Worm (Caenorhabditis elegans): Measurements from ENCODE around the gene sdz-9.

DNA sequence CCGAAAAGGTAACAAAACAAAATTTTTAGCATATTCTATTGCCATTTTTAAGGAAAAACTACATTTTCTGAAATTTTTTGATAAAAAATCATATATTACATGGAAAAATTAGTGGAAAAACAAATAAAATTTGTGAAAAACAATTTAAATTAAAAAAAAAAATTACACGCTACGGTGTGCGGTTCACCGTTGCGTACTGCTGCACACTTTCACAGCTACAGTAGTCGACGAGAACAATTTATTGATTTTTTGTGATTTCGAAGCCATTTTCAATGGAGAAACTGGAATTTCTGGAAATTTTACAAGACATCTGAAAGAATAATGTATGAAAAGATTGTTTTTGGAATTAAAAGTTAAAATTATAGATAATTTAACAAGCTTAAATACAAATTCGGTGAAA lies 41.6 kb upstream of the sdz-9 start:
- TF ChIP-seq dao-5 (tag; optimal IDR thresholded peaks at IDR 0.05) (no peak), W03F9.2 (tag; optimal IDR thresholded peaks at IDR 0.05) (no peak)

Data from whole organism, L4/young adult.